Fruit fly (Drosophila melanogaster): ENCODE measurements around the gene CG32147.

Gene CG32147

DNA sequence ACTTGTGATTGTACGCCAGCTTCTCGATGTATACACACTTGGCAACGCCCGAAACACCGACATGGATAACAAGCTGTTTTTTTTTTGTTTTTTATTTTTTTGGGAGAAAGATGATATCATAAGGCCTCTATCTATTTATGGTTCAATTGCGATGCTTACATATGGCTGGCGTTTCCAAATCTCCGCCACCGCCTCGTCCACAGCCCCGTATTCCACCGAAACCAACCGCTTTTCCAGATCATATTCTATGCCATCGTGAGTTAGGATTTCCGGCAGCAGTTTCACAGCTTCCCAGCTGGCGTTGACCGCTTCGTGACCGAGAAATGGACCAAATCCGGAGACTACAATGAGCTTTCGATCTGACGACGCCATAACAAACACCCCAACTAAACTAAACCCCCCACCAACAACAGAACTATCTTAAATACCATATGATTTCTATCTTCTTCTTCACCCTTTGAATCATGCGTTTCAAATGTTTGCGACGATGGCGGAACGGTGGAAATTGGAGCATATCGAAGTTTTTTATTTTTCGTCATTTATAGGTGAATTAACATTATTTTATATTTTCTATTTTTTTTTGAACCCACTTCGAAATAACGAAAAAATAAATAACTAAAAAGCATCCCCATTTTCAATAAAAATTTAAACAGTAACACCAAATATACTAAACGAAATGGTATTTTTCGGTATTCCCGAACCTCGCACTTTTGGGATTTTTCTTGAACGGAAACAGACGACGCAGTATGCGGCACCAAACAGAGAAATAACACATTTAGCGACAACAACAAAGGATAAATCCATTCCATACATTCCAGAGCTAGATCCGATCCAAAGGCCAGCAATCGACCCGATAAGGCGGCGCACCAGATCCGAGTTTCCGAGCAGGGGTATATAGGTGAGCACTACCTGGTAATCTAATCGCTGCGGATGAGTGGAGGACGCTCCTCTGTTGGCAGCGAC, at the start of gene CG32147, which contains the start of gene Pex3:
CG32147 (minus strand) TSS at position 422 of the 963 bp plus-strand sequence.
Pex3 (plus strand) TSS at position 718 of the 963 bp plus-strand sequence.
- no peak for TF ChIP-seq CG17806 (tag; optimal IDR thresholded peaks at IDR 0.05)
- TF ChIP-seq Pif1A (GFP tag; optimal IDR thresholded peaks at IDR 0.05), result no peak
- TF ChIP-seq D1 (tag; optimal IDR thresholded peaks at IDR 0.05), result no peak
- no peak for TF ChIP-seq gl (tag; optimal IDR thresholded peaks at IDR 0.05)
- no peak for TF ChIP-seq CG13204 (GFP tag; optimal IDR thresholded peaks at IDR 0.05)
- TF ChIP-seq CG8301 (tag; optimal IDR thresholded peaks at IDR 0.05), result no peak
- TF ChIP-seq CG34367 (tag; optimal IDR thresholded peaks at IDR 0.05), result no peak
- no peak for TF ChIP-seq CG15710 (tag; optimal IDR thresholded peaks at IDR 0.05)
- no peak; the same call in 1 of the 2 replicates for TF ChIP-seq CG12605 (GFP tag; IDR thresholded peaks at IDR 0.05)
- no peak for TF ChIP-seq CG10348 (GFP tag; IDR thresholded peaks at IDR 0.05)
- TF ChIP-seq Ets98B (GFP tag; IDR thresholded peaks at IDR 0.05), result no peak
- no peak for TF ChIP-seq CG4496 (GFP tag; IDR thresholded peaks at IDR 0.05)
- TF ChIP-seq EcR (GFP tag; optimal IDR thresholded peaks at IDR 0.05), result no peak
- TF ChIP-seq fd96Ca (GFP tag; IDR thresholded peaks at IDR 0.05), result no peak
- TF ChIP-seq CG32121 (GFP tag; IDR thresholded peaks at IDR 0.05), result no peak
- no peak for TF ChIP-seq Pif1B (GFP tag; optimal IDR thresholded peaks at IDR 0.05)
- no peak for TF ChIP-seq CG8159 (tag; optimal IDR thresholded peaks at IDR 0.05)

DNA sequence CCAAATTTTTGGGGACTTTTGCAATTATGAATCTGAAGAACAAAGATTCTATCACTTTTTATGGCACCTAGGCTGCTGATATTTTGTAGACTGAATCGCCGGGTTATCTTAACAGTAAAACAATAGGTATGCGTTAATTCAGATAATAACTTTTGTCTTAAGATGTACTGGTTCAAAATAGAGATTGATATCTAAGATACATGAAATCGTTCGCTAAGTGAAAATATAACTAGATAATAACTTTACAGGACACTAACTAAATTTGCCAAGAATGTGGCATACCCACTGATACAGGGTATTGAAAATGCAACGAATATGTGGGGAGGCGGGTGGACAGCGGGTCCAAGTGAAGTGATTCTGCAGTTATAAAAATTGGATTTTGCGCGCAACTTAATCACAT, 48.3 kb upstream of the CG32147 start:
- TF ChIP-seq CG4496 (GFP tag; IDR thresholded peaks at IDR 0.05) (no peak), CG15710 (tag; optimal IDR thresholded peaks at IDR 0.05) (no peak), CG8301 (tag; optimal IDR thresholded peaks at IDR 0.05) (no peak), CG8159 (tag; optimal IDR thresholded peaks at IDR 0.05) (peak; percentile 22), CG17806 (tag; optimal IDR thresholded peaks at IDR 0.05) (peak; percentile 1), Snoo (tag; optimal IDR thresholded peaks at IDR 0.05) (no peak), Ets98B (GFP tag; IDR thresholded peaks at IDR 0.05) (no peak), fd96Ca (GFP tag; IDR thresholded peaks at IDR 0.05) (no peak), CG13204 (GFP tag; optimal IDR thresholded peaks at IDR 0.05) (no peak), rn (GFP tag; IDR thresholded peaks at IDR 0.05) (no peak), Pif1A (GFP tag; optimal IDR thresholded peaks at IDR 0.05) (no peak), CG9948 (tag; optimal IDR thresholded peaks at IDR 0.05) (no peak), CG10348 (GFP tag; IDR thresholded peaks at IDR 0.05) (no peak), D1 (tag; optimal IDR thresholded peaks at IDR 0.05) (no peak), CG34367 (tag; optimal IDR thresholded peaks at IDR 0.05) (no peak), CG14655 (GFP tag; optimal IDR thresholded peaks at IDR 0.05) (peak; percentile 27), Pif1B (GFP tag; optimal IDR thresholded peaks at IDR 0.05) (no peak), EcR (GFP tag; optimal IDR thresholded peaks at IDR 0.05) (no peak), CG12605 (GFP tag; IDR thresholded peaks at IDR 0.05) (no peak), CG32121 (GFP tag; IDR thresholded peaks at IDR 0.05) (no peak), gl (tag; optimal IDR thresholded peaks at IDR 0.05) (no peak)

DNA sequence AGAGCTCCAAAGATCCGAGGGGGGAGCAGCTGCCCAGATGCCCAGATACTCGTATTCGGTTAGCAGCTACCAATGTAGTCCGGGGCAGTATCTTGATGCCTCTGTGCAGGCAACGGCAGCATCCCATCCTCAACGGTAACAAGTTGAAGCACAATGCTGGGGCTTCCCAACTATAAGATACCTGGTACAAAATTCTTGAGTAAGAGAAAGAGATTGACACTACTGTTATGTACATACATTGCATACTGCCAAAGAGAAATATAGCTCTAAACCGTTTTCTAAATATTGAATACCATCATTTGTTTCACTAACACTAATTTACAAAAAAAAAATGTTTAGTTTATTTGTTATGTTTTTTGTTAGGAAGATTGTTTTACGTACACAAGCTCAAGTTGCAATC, 45.8 kb upstream of the CG32147 start:
- TF ChIP-seq CG8159 (tag; optimal IDR thresholded peaks at IDR 0.05) (peak; percentile 1), CG8301 (tag; optimal IDR thresholded peaks at IDR 0.05) (peak; percentile 37), CG14655 (GFP tag; optimal IDR thresholded peaks at IDR 0.05) (peak; percentile 51), EcR (GFP tag; optimal IDR thresholded peaks at IDR 0.05) (no peak)

dm6 chr3L:15188735-15189134, 44.9 kb upstream of the CG32147 start:
- TF ChIP-seq fd96Ca (GFP tag; IDR thresholded peaks at IDR 0.05), result no peak
- no peak for TF ChIP-seq D1 (tag; optimal IDR thresholded peaks at IDR 0.05)
- TF ChIP-seq CG15710 (tag; optimal IDR thresholded peaks at IDR 0.05), result no peak
- TF ChIP-seq CG4496 (GFP tag; IDR thresholded peaks at IDR 0.05), result no peak
- peak; percentile 41 for TF ChIP-seq CG14655 (GFP tag; optimal IDR thresholded peaks at IDR 0.05)
- TF ChIP-seq CG9948 (tag; optimal IDR thresholded peaks at IDR 0.05), result peak; percentile 19
- TF ChIP-seq CG12605 (GFP tag; IDR thresholded peaks at IDR 0.05), result no peak
- no peak for TF ChIP-seq gl (tag; optimal IDR thresholded peaks at IDR 0.05)
- no peak for TF ChIP-seq Ets98B (GFP tag; IDR thresholded peaks at IDR 0.05)
- TF ChIP-seq CG8159 (tag; optimal IDR thresholded peaks at IDR 0.05), result peak; percentile 16
- TF ChIP-seq CG10348 (GFP tag; IDR thresholded peaks at IDR 0.05), result no peak
- TF ChIP-seq Snoo (tag; optimal IDR thresholded peaks at IDR 0.05), result peak; percentile 28
- TF ChIP-seq EcR (GFP tag; optimal IDR thresholded peaks at IDR 0.05), result no peak
- no peak for TF ChIP-seq CG34367 (tag; optimal IDR thresholded peaks at IDR 0.05)
- no peak for TF ChIP-seq CG17806 (tag; optimal IDR thresholded peaks at IDR 0.05)
- no peak for TF ChIP-seq Pif1A (GFP tag; optimal IDR thresholded peaks at IDR 0.05)
- TF ChIP-seq Pif1B (GFP tag; optimal IDR thresholded peaks at IDR 0.05), result no peak
- TF ChIP-seq rn (GFP tag; IDR thresholded peaks at IDR 0.05), result no peak
- no peak for TF ChIP-seq CG13204 (GFP tag; optimal IDR thresholded peaks at IDR 0.05)
- no peak for TF ChIP-seq CG8301 (tag; optimal IDR thresholded peaks at IDR 0.05)
- TF ChIP-seq CG32121 (GFP tag; IDR thresholded peaks at IDR 0.05), result no peak

- TF ChIP-seq Snoo (tag; optimal IDR thresholded peaks at IDR 0.05), result no peak
- peak; percentile 67 for TF ChIP-seq CG8301 (tag; optimal IDR thresholded peaks at IDR 0.05)
- peak; percentile 27 for TF ChIP-seq CG15710 (tag; optimal IDR thresholded peaks at IDR 0.05)
- TF ChIP-seq fd96Ca (GFP tag; IDR thresholded peaks at IDR 0.05), result no peak
- TF ChIP-seq Ets98B (GFP tag; IDR thresholded peaks at IDR 0.05), result no peak
- peak; percentile 79 for TF ChIP-seq CG14655 (GFP tag; optimal IDR thresholded peaks at IDR 0.05)
- TF ChIP-seq gl (tag; optimal IDR thresholded peaks at IDR 0.05), result no peak
- no peak for TF ChIP-seq CG32121 (GFP tag; IDR thresholded peaks at IDR 0.05)
- peak; percentile 48 for TF ChIP-seq Pif1A (GFP tag; optimal IDR thresholded peaks at IDR 0.05)
- TF ChIP-seq CG17806 (tag; optimal IDR thresholded peaks at IDR 0.05), result peak; percentile 24
- peak; percentile 36 for TF ChIP-seq Pif1B (GFP tag; optimal IDR thresholded peaks at IDR 0.05)
- TF ChIP-seq D1 (tag; optimal IDR thresholded peaks at IDR 0.05), result peak; percentile 51
- TF ChIP-seq CG12605 (GFP tag; IDR thresholded peaks at IDR 0.05), result no peak
- no peak for TF ChIP-seq rn (GFP tag; IDR thresholded peaks at IDR 0.05)
- no peak for TF ChIP-seq EcR (GFP tag; optimal IDR thresholded peaks at IDR 0.05)
- no peak for TF ChIP-seq CG4496 (GFP tag; IDR thresholded peaks at IDR 0.05)
- TF ChIP-seq CG8159 (tag; optimal IDR thresholded peaks at IDR 0.05), result peak; percentile 14
- no peak for TF ChIP-seq CG10348 (GFP tag; IDR thresholded peaks at IDR 0.05)
- no peak for TF ChIP-seq CG13204 (GFP tag; optimal IDR thresholded peaks at IDR 0.05)
- TF ChIP-seq CG9948 (tag; optimal IDR thresholded peaks at IDR 0.05), result peak; percentile 76
- no peak for TF ChIP-seq CG34367 (tag; optimal IDR thresholded peaks at IDR 0.05)
Observed at dm6 chr3L:15187782-15188181, 43.9 kb upstream of the CG32147 start.
